Worm (Caenorhabditis elegans): ENCODE data around the gene fkb-3.
A peak's percentile ranks its signal among the peaks of the same experiment; 100 is the strongest.

fkb-3 gene

ce11 chrV:7237133-7237532 lies 12.1 kb downstream of the fkb-3 start, which contains the start of gene hyls-1 (continued):
- TF ChIP-seq F26F4.8 (GFP tag; conservative IDR thresholded peaks at IDR 0.05) (no peak), hlh-11 (tag; optimal IDR thresholded peaks at IDR 0.05) (peak; percentile 50), hmg-1.1 (GFP tag; IDR thresholded peaks at IDR 0.05) (peak; percentile 77), vab-7 (GFP tag; IDR thresholded peaks at IDR 0.05) (no peak), dmd-8 (GFP tag; IDR thresholded peaks at IDR 0.05) (no peak), mep-1 (tag; optimal IDR thresholded peaks at IDR 0.05) (peak; percentile 89), set-16 (GFP tag; IDR thresholded peaks at IDR 0.05) (no peak), saeg-2 (GFP tag; IDR thresholded peaks at IDR 0.05) (no peak), skn-1 (tag; optimal IDR thresholded peaks at IDR 0.05) (no peak), nhr-6 (tag; optimal IDR thresholded peaks at IDR 0.05) (peak; percentile 84), Y105C5A.15 (GFP tag; IDR thresholded peaks at IDR 0.05) (no peak), lin-1 (GFP tag; IDR thresholded peaks at IDR 0.05) (no peak), nhr-10 (tag; optimal IDR thresholded peaks at IDR 0.05) (no peak), ces-1 (GFP tag; optimal IDR thresholded peaks at IDR 0.05) (no peak), egl-27 (tag; optimal IDR thresholded peaks at IDR 0.05) (peak; percentile 32), mdt-29 (GFP tag; IDR thresholded peaks at IDR 0.05) (no peak), pqm-1 (tag; optimal IDR thresholded peaks at IDR 0.05) (no peak), madf-9 (GFP tag; conservative IDR thresholded peaks at IDR 0.05) (no peak), dmd-9 (GFP tag; IDR thresholded peaks at IDR 0.05) (no peak), mxl-3 (GFP tag; optimal IDR thresholded peaks at IDR 0.05) (no peak), unc-130 (GFP tag; optimal IDR thresholded peaks at IDR 0.05) (peak; percentile 50), F44E2.7 (GFP tag; IDR thresholded peaks at IDR 0.05) (no peak), R02D3.7 (tag; optimal IDR thresholded peaks at IDR 0.05) (no peak), nhr-237 (tag; optimal IDR thresholded peaks at IDR 0.05) (no peak), ctbp-1 (GFP tag; IDR thresholded peaks at IDR 0.05) (no peak), lim-7 (GFP tag; IDR thresholded peaks at IDR 0.05) (no peak), T26A8.4 (GFP tag; IDR thresholded peaks at IDR 0.05) (peak; percentile 76), nhr-42 (GFP tag; IDR thresholded peaks at IDR 0.05) (0 out of 2 replicates have a peak, but pooled peaks have one; percentile 37), ceh-44 (GFP tag; IDR thresholded peaks at IDR 0.05) (no peak), zip-2 (tag; optimal IDR thresholded peaks at IDR 0.05) (no peak), lin-29 (GFP tag; IDR thresholded peaks at IDR 0.05) (peak; percentile 67; the same call in 1 of the 2 replicates), tag-97 (GFP tag; IDR thresholded peaks at IDR 0.05) (no peak), F37D6.2 (tag; optimal IDR thresholded peaks at IDR 0.05) (peak; percentile 37), pha-4 (GFP tag; IDR thresholded peaks at IDR 0.05) (no peak), pha-4 (tag; optimal IDR thresholded peaks at IDR 0.05) (peak; percentile 75), dpl-1 (GFP tag; optimal IDR thresholded peaks at IDR 0.05) (peak; percentile 93), dve-1 (tag; optimal IDR thresholded peaks at IDR 0.05; ENCODE audit: insufficient read depth) (peak; percentile 88), spr-3 (GFP tag; optimal IDR thresholded peaks at IDR 0.05) (no peak), nhr-111 (GFP tag; optimal IDR thresholded peaks at IDR 0.05) (no peak), ceh-28 (tag; optimal IDR thresholded peaks at IDR 0.05) (no peak), tra-1 (GFP tag; IDR thresholded peaks at IDR 0.05) (no peak), zfp-2 (tag; optimal IDR thresholded peaks at IDR 0.05) (peak; percentile 27), nhr-25 (tag; optimal IDR thresholded peaks at IDR 0.05; ENCODE audit: borderline replicate concordance, insufficient read depth) (peak; percentile 69), lin-15B (tag; optimal IDR thresholded peaks at IDR 0.05) (peak; percentile 54), zfp-3 (GFP tag; conservative IDR thresholded peaks at IDR 0.05) (0 out of 2 replicates have a peak, but pooled peaks have one; percentile 37), ztf-11 (tag; optimal IDR thresholded peaks at IDR 0.05) (no peak), mxl-2 (GFP tag; conservative IDR thresholded peaks at IDR 0.05) (no peak), ceh-20 (GFP tag; IDR thresholded peaks at IDR 0.05) (no peak), daf-8 (GFP tag; IDR thresholded peaks at IDR 0.05) (no peak), jun-1 (tag; optimal IDR thresholded peaks at IDR 0.05) (no peak), unc-39 (tag; optimal IDR thresholded peaks at IDR 0.05) (no peak), madf-5 (GFP tag; IDR thresholded peaks at IDR 0.05) (no peak), zag-1 (tag; optimal IDR thresholded peaks at IDR 0.05) (no peak)

Measured in whole organism, L4 larva.